Worm (Caenorhabditis elegans) whole organism, L4 larva: ENCODE results near the gene F26H11.8.

ENCODE experiments used
- T20F7.1 ChIP-seq: fragments of 200-800 bp; sonication (Bioruptor generic); optimal IDR thresholded peaks from 2 replicates; lab custom pipeline; 2018; ENCODE audit warnings: mild to moderate bottlenecking, missing genetic modification characterization, missing compliant biosample characterization
- aly-2 ChIP-seq: sonication (generic microtip); optimal IDR thresholded peaks from 2 replicates; lab custom pipeline; 2018; ENCODE audit warnings: missing biosample characterization, missing genetic modification characterization
- ctbp-1 ChIP-seq: fragments of 200-800 bp; sonication (Bioruptor generic); IDR thresholded peaks from 2 replicates; pipeline ENCODE4 v1.3.6; 2022; ENCODE audit warnings: missing genetic modification reagents, missing genetic modification characterization, missing compliant biosample characterization
- dmd-9 ChIP-seq: fragments of 200-800 bp; sonication (Bioruptor generic); IDR thresholded peaks from 2 replicates; pipeline ENCODE4 v1.3.6; 2022; ENCODE audit warnings: missing genetic modification reagents, missing genetic modification characterization, missing compliant biosample characterization

ce11 chrII:14360675-14361074 is 27.6 kb upstream of the F26H11.8 start:
- TF ChIP-seq T20F7.1 (GFP tag; lab: Kevin White, UChicago) (no peak), dmd-9 (GFP tag; lab: Robert Waterston, UW) (no peak), aly-2 (tag; lab: Kevin White, UChicago) (no peak), ctbp-1 (GFP tag; lab: Robert Waterston, UW) (no peak)
